Fruit fly (Drosophila melanogaster) whole organism, embryonic: ENCODE results near the gene CG13306.

Experiments
- Blimp-1 ChIP-seq: fragments of 200-800 bp; sonication (Bioruptor generic); optimal IDR thresholded peaks from 3 replicates; lab custom pipeline; 2018; ENCODE audit warnings: missing biosample characterization, missing genetic modification characterization, mild to moderate bottlenecking, moderate library complexity, missing genetic modification reagents
- BtbVII ChIP-seq: fragments of 200-800 bp; sonication (Bioruptor generic); optimal IDR thresholded peaks from 3 replicates; lab custom pipeline; 2017; ENCODE audit warnings: missing biosample characterization, mild to moderate bottlenecking, missing genetic modification characterization
- CG10147 ChIP-seq: fragments of 200-800 bp; sonication (Bioruptor generic); optimal IDR thresholded peaks from 2 replicates; lab custom pipeline; 2019; ENCODE audit warnings: missing biosample characterization, mild to moderate bottlenecking, missing genetic modification characterization, moderate library complexity
- CG10462 ChIP-seq: fragments of 200-800 bp; sonication (Bioruptor generic); optimal IDR thresholded peaks from 2 replicates; lab custom pipeline; 2016; ENCODE audit warnings: missing biosample characterization, missing genetic modification characterization
- CG10979 ChIP-seq: fragments of 200-800 bp; sonication (Bioruptor generic); optimal IDR thresholded peaks from 2 replicates; lab custom pipeline; 2018; ENCODE audit warnings: missing biosample characterization, mild to moderate bottlenecking, missing genetic modification characterization, moderate library complexity
- CG11696 ChIP-seq: fragments of 200-800 bp; sonication (Bioruptor generic); IDR thresholded peaks from 2 replicates; pipeline ENCODE4 v1.3.6; 2022; ENCODE audit warnings: missing biosample characterization, missing genetic modification characterization
- CG12104 ChIP-seq: fragments of 200-800 bp; sonication (Bioruptor generic); optimal IDR thresholded peaks from 3 replicates; lab custom pipeline; 2016; ENCODE audit warnings: missing biosample characterization, missing genetic modification characterization
- CG1233 ChIP-seq: fragments of 200-800 bp; sonication (Bioruptor generic); optimal IDR thresholded peaks from 4 replicates; lab custom pipeline; 2018; ENCODE audit warnings: missing biosample characterization, mild to moderate bottlenecking, missing genetic modification characterization
- CG12744 ChIP-seq: fragments of 200-800 bp; sonication (Bioruptor generic); optimal IDR thresholded peaks from 2 replicates; lab custom pipeline; 2016; ENCODE audit warnings: missing biosample characterization, missing genetic modification characterization
- CG14860 ChIP-seq: fragments of 200-800 bp; sonication (Bioruptor generic); IDR thresholded peaks from 3 replicates; pipeline ENCODE4 v1.3.6; 2022; ENCODE audit warnings: missing biosample characterization, missing genetic modification characterization; ENCODE audit not compliant: partially characterized antibody
- CG15269 ChIP-seq: fragments of 200-800 bp; sonication (Bioruptor generic); optimal IDR thresholded peaks from 2 replicates; lab custom pipeline; 2018; ENCODE audit warnings: missing biosample characterization, mild to moderate bottlenecking, missing genetic modification characterization, moderate library complexity
- CG15479 ChIP-seq: fragments of 200-800 bp; sonication (Bioruptor generic); optimal IDR thresholded peaks from 3 replicates; lab custom pipeline; 2019; ENCODE audit warnings: missing biosample characterization, mild to moderate bottlenecking, missing genetic modification characterization, moderate library complexity
- CG15696 ChIP-seq: fragments of 200-800 bp; sonication (Bioruptor generic); optimal IDR thresholded peaks from 2 replicates; lab custom pipeline; 2019; ENCODE audit warnings: missing biosample characterization, mild to moderate bottlenecking, missing genetic modification characterization, moderate library complexity
- CG17359 ChIP-seq: fragments of 200-800 bp; sonication (Bioruptor generic); optimal IDR thresholded peaks from 3 replicates; lab custom pipeline; 2018; ENCODE audit warnings: missing biosample characterization, mild to moderate bottlenecking, missing genetic modification characterization, moderate library complexity
- CG17912 ChIP-seq: fragments of 200-800 bp; sonication (Bioruptor generic); optimal IDR thresholded peaks from 2 replicates; lab custom pipeline; 2018; ENCODE audit warnings: missing biosample characterization, mild to moderate bottlenecking, missing genetic modification characterization
- CG18011 ChIP-seq: fragments of 200-800 bp; sonication (Bioruptor generic); optimal IDR thresholded peaks from 2 replicates; lab custom pipeline; 2017; ENCODE audit warnings: missing biosample characterization, missing genetic modification characterization, mild to moderate bottlenecking, moderate library complexity, missing genotype
- CG2678 ChIP-seq: fragments of 200-800 bp; sonication (Bioruptor generic); optimal IDR thresholded peaks from 3 replicates; lab custom pipeline; 2019; ENCODE audit warnings: missing biosample characterization, mild to moderate bottlenecking, missing genetic modification characterization, moderate library complexity
- CG31441 ChIP-seq: fragments of 200-800 bp; sonication (Bioruptor generic); IDR thresholded peaks from 2 replicates; pipeline ENCODE4 v1.3.6; 2022; ENCODE audit warnings: missing biosample characterization, missing genetic modification characterization
- CG3726 ChIP-seq: fragments of 200-800 bp; sonication (Bioruptor generic); IDR thresholded peaks from 3 replicates; pipeline ENCODE4, ENCODE4 v1.3.6; 2022; ENCODE audit warnings: missing biosample characterization, missing genetic modification characterization
- CG4282 ChIP-seq: fragments of 200-800 bp; sonication (Bioruptor generic); optimal IDR thresholded peaks from 2 replicates; lab custom pipeline; 2016; ENCODE audit warnings: missing biosample characterization, missing genetic modification characterization
- CG4617 ChIP-seq: fragments of 200-800 bp; sonication (Bioruptor generic); optimal IDR thresholded peaks from 3 replicates; lab custom pipeline; 2016; ENCODE audit warnings: missing biosample characterization, missing genetic modification characterization, borderline replicate concordance
- CG6683 ChIP-seq: fragments of 200-800 bp; sonication (Bioruptor generic); optimal IDR thresholded peaks from 2 replicates; lab custom pipeline; 2017; ENCODE audit warnings: missing biosample characterization, mild to moderate bottlenecking, missing genetic modification characterization, missing genetic modification reagents
- CG6689 ChIP-seq: fragments of 200-800 bp; sonication (Bioruptor generic); IDR thresholded peaks from 2 replicates; pipeline ENCODE4 v1.3.6; 2022; ENCODE audit warnings: missing biosample characterization, missing genetic modification characterization
- CG9215 ChIP-seq: fragments of 200-800 bp; sonication (Bioruptor generic); IDR thresholded peaks from 2 replicates; pipeline ENCODE4 v1.3.6; 2022; ENCODE audit warnings: missing biosample characterization, missing genetic modification characterization
- CG9817 ChIP-seq: fragments of 200-800 bp; sonication (Bioruptor generic); optimal IDR thresholded peaks from 2 replicates; lab custom pipeline; 2018; ENCODE audit warnings: missing biosample characterization, mild to moderate bottlenecking, missing genetic modification characterization, moderate library complexity
- Eip74EF ChIP-seq, 2 experiments: fragments of 200-800 bp in 1 of 2; fragments of >200 bp in 1 of 2; sonication (Bioruptor generic) in 1 of 2; optimal IDR thresholded peaks; 2 replicates each; lab custom pipeline; 2017 to 2019; ENCODE audit warnings: missing biosample characterization in 2 of 2, missing genetic modification characterization in 2 of 2, mild to moderate bottlenecking in 1 of 2, moderate library complexity in 1 of 2
- Ets65A ChIP-seq: fragments of 200-800 bp; sonication (Bioruptor generic); peaks from one replicate; lab custom pipeline; 2016; ENCODE audit warnings: missing biosample characterization, missing genetic modification characterization
- Fer1 ChIP-seq: fragments of 200-800 bp; sonication (Bioruptor generic); optimal IDR thresholded peaks from 2 replicates; lab custom pipeline; 2017; ENCODE audit warnings: missing biosample characterization, mild to moderate bottlenecking, missing genetic modification characterization
- HLH4C ChIP-seq: fragments of 200-800 bp; sonication (Bioruptor generic); IDR thresholded peaks from 3 replicates; pipeline ENCODE4 v1.3.6; 2022; ENCODE audit warnings: missing biosample characterization, missing genetic modification characterization; ENCODE audit not compliant: partially characterized antibody
- Hey ChIP-seq: fragments of 200-800 bp; sonication (Bioruptor generic); optimal IDR thresholded peaks from 3 replicates; lab custom pipeline; 2018; ENCODE audit warnings: missing biosample characterization, mild to moderate bottlenecking, missing genetic modification characterization
- Hr78 ChIP-seq, 2 experiments: fragments of 200-800 bp in 1 of 2; fragments of >200 bp in 1 of 2; sonication (Bioruptor generic) in 1 of 2; optimal IDR thresholded peaks; 2 replicates each; lab custom pipeline; 2017 to 2019; ENCODE audit warnings: missing biosample characterization in 2 of 2, missing genetic modification characterization in 2 of 2, mild to moderate bottlenecking in 1 of 2, moderate library complexity in 1 of 2
- Side ChIP-seq: fragments of 200-800 bp; sonication (Bioruptor generic); optimal IDR thresholded peaks from 2 replicates; lab custom pipeline; 2016; ENCODE audit warnings: missing biosample characterization, missing genetic modification characterization
- Sox100B ChIP-seq: fragments of 200-800 bp; sonication (Bioruptor generic); optimal IDR thresholded peaks from 3 replicates; lab custom pipeline; 2018; ENCODE audit warnings: missing biosample characterization, mild to moderate bottlenecking, missing genetic modification characterization
- ase ChIP-seq: fragments of 200-800 bp; sonication (Bioruptor generic); IDR thresholded peaks from 3 replicates; pipeline ENCODE4 v1.3.6; 2022; ENCODE audit warnings: missing biosample characterization, missing genetic modification characterization
- ato ChIP-seq: fragments of 200-800 bp; sonication (Bioruptor generic); IDR thresholded peaks from 2 replicates; pipeline ENCODE4 v1.3.6; 2022; ENCODE audit warnings: missing biosample characterization, missing genetic modification characterization; ENCODE audit not compliant: partially characterized antibody
- bowl ChIP-seq: fragments of 200-800 bp; sonication (Bioruptor generic); IDR thresholded peaks from 2 replicates; pipeline ENCODE4 v1.3.6; 2022; ENCODE audit warnings: missing biosample characterization, missing genetic modification characterization
- crc ChIP-seq: fragments of 200-800 bp; sonication (Bioruptor generic); optimal IDR thresholded peaks from 2 replicates; lab custom pipeline; 2016; ENCODE audit warnings: missing biosample characterization, missing genetic modification characterization
- crol ChIP-seq: fragments of 200-800 bp; sonication (Bioruptor generic); IDR thresholded peaks from 2 replicates; pipeline ENCODE4 v1.3.6; 2022; ENCODE audit warnings: missing biosample characterization, missing genetic modification characterization
- da ChIP-seq: fragments of 200-800 bp; sonication (Bioruptor generic); optimal IDR thresholded peaks from 2 replicates; lab custom pipeline; 2016; ENCODE audit warnings: missing biosample characterization, missing genetic modification characterization
- en ChIP-seq: fragments of 200-800 bp; sonication (Bioruptor generic); optimal IDR thresholded peaks from 2 replicates; lab custom pipeline; 2016; ENCODE audit warnings: missing biosample characterization, missing genetic modification characterization
- fd64A ChIP-seq: fragments of 200-800 bp; sonication (Bioruptor generic); optimal IDR thresholded peaks from 3 replicates; lab custom pipeline; 2018; ENCODE audit warnings: missing biosample characterization, mild to moderate bottlenecking, missing genetic modification characterization
- jumu ChIP-seq: fragments of 200-800 bp; sonication (Bioruptor generic); optimal IDR thresholded peaks from 3 replicates; lab custom pipeline; 2016; ENCODE audit warnings: missing biosample characterization, missing genetic modification characterization
- lola ChIP-seq, 3 experiments: fragments of >200 bp in 2 of 3; fragments of 200-800 bp in 1 of 3; sonication (Bioruptor generic) in 1 of 3; optimal IDR thresholded peaks; 2 replicates each; lab custom pipeline; 2017 to 2019; ENCODE audit warnings: missing biosample characterization in 3 of 3, missing genetic modification characterization in 3 of 3, mild to moderate bottlenecking in 1 of 3, moderate library complexity in 1 of 3
- mld ChIP-seq: fragments of 200-800 bp; sonication (Bioruptor generic); IDR thresholded peaks from 3 replicates; pipeline ENCODE4 v1.3.6; 2022; ENCODE audit warnings: missing biosample characterization, missing genetic modification characterization; ENCODE audit not compliant: partially characterized antibody
- pum ChIP-seq: fragments of 200-800 bp; sonication (Bioruptor generic); optimal IDR thresholded peaks from 2 replicates; lab custom pipeline; 2016; ENCODE audit warnings: missing biosample characterization, missing genetic modification characterization
- stwl ChIP-seq: fragments of 200-800 bp; sonication (Bioruptor generic); optimal IDR thresholded peaks from 3 replicates; lab custom pipeline; 2018; ENCODE audit warnings: missing biosample characterization, mild to moderate bottlenecking, missing genetic modification characterization, moderate library complexity
- toy ChIP-seq: fragments of 200-800 bp; sonication (Bioruptor generic); IDR thresholded peaks from 2 replicates; pipeline ENCODE4 v1.3.6; 2022; ENCODE audit warnings: missing biosample characterization, missing genetic modification characterization
- vnd ChIP-seq: fragments of 200-800 bp; sonication (Bioruptor generic); IDR thresholded peaks from 3 replicates; pipeline ENCODE4 v1.3.6; 2022; ENCODE audit warnings: missing biosample characterization, missing genetic modification characterization; ENCODE audit not compliant: partially characterized antibody
- vvl ChIP-seq: fragments of 200-800 bp; sonication (Bioruptor generic); IDR thresholded peaks from 2 replicates; pipeline ENCODE4 v1.3.6; 2022; ENCODE audit warnings: missing biosample characterization, missing genetic modification characterization
- wor ChIP-seq: fragments of 200-800 bp; sonication (Bioruptor generic); IDR thresholded peaks from 2 replicates; pipeline ENCODE4 v1.3.6; 2022; ENCODE audit warnings: missing biosample characterization, missing genetic modification characterization

CG13306 gene

DNA sequence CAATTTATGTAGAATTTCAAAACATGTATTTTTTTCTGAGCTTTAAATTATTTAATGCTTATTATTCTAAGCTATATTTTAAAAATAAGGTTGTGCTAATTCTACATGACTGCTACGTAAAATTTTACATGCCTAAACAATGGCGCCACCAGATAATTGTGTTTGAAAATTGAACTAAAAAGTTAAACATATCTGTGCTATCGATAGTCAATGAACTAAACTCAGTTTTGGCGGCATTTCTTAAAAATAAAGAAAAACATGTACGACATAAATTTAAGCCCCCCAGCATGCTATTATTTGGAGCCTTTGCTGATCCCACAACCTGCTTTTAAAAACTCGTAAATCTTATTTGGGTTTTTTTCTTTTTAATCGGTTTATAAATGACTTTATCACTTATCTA is 30.9 kb downstream of the CG13306 start (continued):
- TF ChIP-seq Blimp-1 (GFP tag; lab: Kevin White, UChicago) (peak; percentile 11), mld (no peak; the same call in 2 of the 3 replicates), CG12104 (no peak), CG4282 (no peak), da (GFP tag; lab: Kevin White, UChicago) (no peak), Fer1 (GFP tag; lab: Kevin White, UChicago) (peak; percentile 38), ato (peak; percentile 49; the same call in 1 of the 2 replicates), en (GFP tag; lab: Kevin White, UChicago) (no peak), crc (GFP tag; lab: Kevin White, UChicago) (no peak), CG4617 (GFP tag; lab: Kevin White, UChicago) (no peak), CG11696 (GFP tag; lab: Robert Waterston, UW) (0 out of 2 replicates have a peak, but pooled peaks have one; percentile 11), stwl (peak; percentile 90), ase (GFP tag; lab: Robert Waterston, UW) (peak; percentile 31; the same call in 1 of the 3 replicates), bowl (GFP tag; lab: Robert Waterston, UW) (no peak), crol (GFP tag; lab: Robert Waterston, UW) (no peak), CG10462 (no peak), Sox100B (GFP tag; lab: Kevin White, UChicago) (no peak), Hey (tag; lab: Kevin White, UChicago) (no peak), fd64A (GFP tag; lab: Kevin White, UChicago) (no peak), vnd (GFP tag; lab: Robert Waterston, UW) (peak; percentile 56), CG14860 (GFP tag; lab: Robert Waterston, UW) (peak; percentile 51; the same call in 1 of the 3 replicates), CG9215 (GFP tag; lab: Robert Waterston, UW) (no peak), Side (GFP tag; lab: Kevin White, UChicago) (no peak), jumu (GFP tag; lab: Kevin White, UChicago) (no peak), HLH4C (GFP tag; lab: Robert Waterston, UW) (peak; percentile 71), BtbVII (GFP tag; lab: Kevin White, UChicago) (no peak), toy (GFP tag; lab: Robert Waterston, UW) (no peak), wor (no peak), Hr78 (GFP tag; optimal IDR thresholded peaks at IDR 0.05; lab: Kevin White, UChicago) (no peak), CG12744 (GFP tag; lab: Kevin White, UChicago) (no peak), CG17359 (peak; percentile 19), CG10147 (no peak), pum (GFP tag; lab: Kevin White, UChicago) (no peak), CG18011 (GFP tag; lab: Kevin White, UChicago) (no peak), CG6683 (GFP tag; lab: Kevin White, UChicago) (no peak), CG17912 (GFP tag; lab: Kevin White, UChicago) (no peak), CG15479 (no peak)

DNA sequence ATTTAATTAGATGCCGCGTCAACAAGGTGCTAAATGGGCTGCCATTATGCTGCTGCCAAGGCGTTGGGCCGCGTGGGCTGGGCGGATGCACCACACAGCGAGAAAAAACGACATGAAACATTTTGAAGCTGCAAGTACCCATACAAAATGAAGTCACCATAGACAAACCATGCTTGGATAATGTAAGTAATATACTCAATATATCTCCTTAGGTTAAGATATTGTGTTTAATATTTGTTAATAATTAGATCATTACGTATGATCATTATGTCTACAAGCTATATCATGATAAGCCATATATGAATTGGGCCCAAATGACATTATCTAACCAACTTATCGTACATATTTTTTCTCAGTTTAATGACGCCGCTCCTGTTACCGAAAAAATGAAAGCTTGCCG is 33.5 kb downstream of the CG13306 start:
- TF ChIP-seq CG31441: no peak
- peak; percentile 72 for TF ChIP-seq Ets65A (GFP tag; lab: Kevin White, UChicago)

DNA sequence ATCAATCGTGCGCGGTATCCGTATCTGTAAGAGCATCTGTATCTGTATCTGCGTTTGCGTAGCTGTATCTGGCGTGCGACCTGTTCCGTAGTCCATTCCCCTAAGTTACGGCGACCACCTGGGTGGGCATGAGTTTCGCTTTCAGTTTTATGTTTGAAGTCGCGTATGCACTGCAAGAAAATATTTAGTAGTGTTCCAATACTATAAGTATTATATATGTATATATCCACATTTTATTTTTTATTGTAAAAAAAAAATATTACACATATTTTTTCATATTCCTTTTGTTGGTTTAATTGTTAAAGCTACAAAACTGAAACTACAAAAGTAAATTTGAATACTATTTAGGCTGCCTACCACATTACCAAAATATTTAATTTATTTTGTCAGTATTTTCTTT is 36.6 kb downstream of the CG13306 start:
- no peak for TF ChIP-seq CG6689
- TF ChIP-seq CG10147: no peak
- TF ChIP-seq lola (GFP tag; optimal IDR thresholded peaks at IDR 0.05; lab: Kevin White, UChicago): peak in 1 of 3 experiments; percentile 34
- peak; percentile 27 for TF ChIP-seq CG10979
- no peak for TF ChIP-seq CG9817 (tag; lab: Kevin White, UChicago)
- TF ChIP-seq CG15269 (tag; lab: Kevin White, UChicago): peak; percentile 4
- TF ChIP-seq vvl: no peak
- TF ChIP-seq CG1233 (GFP tag; lab: Kevin White, UChicago): peak; percentile 33
- TF ChIP-seq CG3726 (GFP tag; lab: Robert Waterston, UW): no peak
- TF ChIP-seq CG2678: peak; percentile 56
- TF ChIP-seq Eip74EF (GFP tag; optimal IDR thresholded peaks at IDR 0.05; lab: Kevin White, UChicago): no peak
- TF ChIP-seq CG15696 (tag; lab: Kevin White, UChicago): peak; percentile 45
